Fruit fly (Drosophila melanogaster) whole organism, adult: ENCODE data around the gene CG4972.

Experiments
- CG14711 ChIP-seq: fragments of 200-800 bp; sonication (Bioruptor generic); optimal IDR thresholded peaks from 2 replicates; lab custom pipeline; 2018; ENCODE audit warnings: missing biosample characterization, mild to moderate bottlenecking, missing genetic modification characterization, moderate library complexity
- CG33017 ChIP-seq: fragments of 200-800 bp; sonication (Bioruptor generic); optimal IDR thresholded peaks from 2 replicates; lab custom pipeline; 2018; ENCODE audit warnings: missing biosample characterization, mild to moderate bottlenecking, missing genetic modification characterization, moderate library complexity
- CG5204 ChIP-seq: fragments of 200-800 bp; sonication (Bioruptor generic); optimal IDR thresholded peaks from 2 replicates; lab custom pipeline; 2016; ENCODE audit warnings: missing biosample characterization, missing genetic modification characterization

- TF ChIP-seq CG33017 (tag; lab: Kevin White, UChicago): no peak
- no peak for TF ChIP-seq CG14711 (tag; lab: Kevin White, UChicago)
- no peak for TF ChIP-seq CG5204 (GFP tag; lab: Kevin White, UChicago)
These were observed 35.9 kb upstream of the CG4972 start, which contains the start of gene Utx for dm6 chr2L:10278658-10279057.
